Fruit fly (Drosophila melanogaster) whole organism, adult: ENCODE data around the gene Teh3.
A peak's percentile ranks its signal among the peaks of the same experiment; 100 is the strongest.

Experiments used
- CG11617 ChIP-seq: fragments of 200-800 bp; sonication (Bioruptor generic); optimal IDR thresholded peaks from 2 replicates; lab custom pipeline; 2017; ENCODE audit warnings: mild to moderate bottlenecking, missing biosample characterization, missing genetic modification reagents, missing genetic modification characterization
- CG12768 ChIP-seq: fragments of 200-800 bp; sonication (Bioruptor generic); optimal IDR thresholded peaks from 2 replicates; lab custom pipeline; 2017; ENCODE audit warnings: missing biosample characterization, missing genetic modification characterization, mild to moderate bottlenecking, moderate library complexity, missing genetic modification reagents
- CG14711 ChIP-seq: fragments of 200-800 bp; sonication (Bioruptor generic); optimal IDR thresholded peaks from 2 replicates; lab custom pipeline; 2018; ENCODE audit warnings: missing biosample characterization, mild to moderate bottlenecking, missing genetic modification characterization, moderate library complexity
- CG1620 ChIP-seq: fragments of 200-800 bp; sonication (Bioruptor generic); optimal IDR thresholded peaks from 2 replicates; lab custom pipeline; 2016; ENCODE audit warnings: missing biosample characterization, missing genetic modification characterization
- CG33017 ChIP-seq: fragments of 200-800 bp; sonication (Bioruptor generic); optimal IDR thresholded peaks from 2 replicates; lab custom pipeline; 2018; ENCODE audit warnings: missing biosample characterization, mild to moderate bottlenecking, missing genetic modification characterization, moderate library complexity
- CG5204 ChIP-seq: fragments of 200-800 bp; sonication (Bioruptor generic); optimal IDR thresholded peaks from 2 replicates; lab custom pipeline; 2016; ENCODE audit warnings: missing biosample characterization, missing genetic modification characterization
- CG7045 ChIP-seq: fragments of 200-800 bp; sonication (Bioruptor generic); optimal IDR thresholded peaks from 2 replicates; lab custom pipeline; 2017; ENCODE audit warnings: missing biosample characterization, mild to moderate bottlenecking, missing genetic modification characterization
- CG7101 ChIP-seq: fragments of 200-800 bp; sonication (Bioruptor generic); optimal IDR thresholded peaks from 2 replicates; lab custom pipeline; 2018; ENCODE audit warnings: missing biosample characterization, mild to moderate bottlenecking, missing genetic modification characterization, moderate library complexity
- Clk ChIP-seq: fragments of 200-800 bp; sonication (Bioruptor generic); optimal IDR thresholded peaks from 2 replicates; lab custom pipeline; 2017; ENCODE audit warnings: missing biosample characterization, missing genetic modification characterization
- Crg-1 ChIP-seq: fragments of 200-800 bp; sonication (Bioruptor generic); optimal IDR thresholded peaks from 2 replicates; lab custom pipeline; 2016; ENCODE audit warnings: missing biosample characterization, missing genetic modification characterization
- Hr96 ChIP-seq: fragments of 200-800 bp; sonication (Bioruptor generic); optimal IDR thresholded peaks from 2 replicates; lab custom pipeline; 2016; ENCODE audit warnings: missing biosample characterization, missing genetic modification characterization
- Mnt ChIP-seq: fragments of 200-800 bp; sonication (Bioruptor generic); optimal IDR thresholded peaks from 2 replicates; lab custom pipeline; 2016; ENCODE audit warnings: missing biosample characterization, mild to moderate bottlenecking, missing genetic modification characterization
- bab1 ChIP-seq: fragments of 200-800 bp; sonication (Bioruptor generic); optimal IDR thresholded peaks from 3 replicates; lab custom pipeline; 2019; ENCODE audit warnings: missing biosample characterization, mild to moderate bottlenecking, missing genetic modification characterization, moderate library complexity
- cic ChIP-seq: fragments of 200-800 bp; sonication (Bioruptor generic); optimal IDR thresholded peaks from 2 replicates; lab custom pipeline; 2017; ENCODE audit warnings: missing biosample characterization, mild to moderate bottlenecking, missing genetic modification characterization, moderate library complexity
- cnc ChIP-seq, 2 experiments: fragments of >200 bp; optimal IDR thresholded peaks; 2 replicates each; lab custom pipeline; 2017
- kay ChIP-seq: fragments of 200-800 bp; sonication (Bioruptor generic); peaks from one replicate; lab custom pipeline; 2016; ENCODE audit warnings: missing biosample characterization, missing genetic modification characterization, borderline replicate concordance
- ovo ChIP-seq: fragments of 200-800 bp; sonication (Bioruptor generic); optimal IDR thresholded peaks from 2 replicates; lab custom pipeline; 2016; ENCODE audit warnings: missing biosample characterization, missing genetic modification characterization
- pad ChIP-seq: fragments of 200-800 bp; sonication (Bioruptor generic); optimal IDR thresholded peaks from 3 replicates; lab custom pipeline; 2017; ENCODE audit warnings: missing biosample characterization, missing genetic modification characterization, mild to moderate bottlenecking, moderate library complexity, missing genetic modification reagents
- tj ChIP-seq: fragments of 200-800 bp; sonication (Bioruptor generic); optimal IDR thresholded peaks from 3 replicates; lab custom pipeline; 2017; ENCODE audit warnings: missing biosample characterization, mild to moderate bottlenecking, missing genetic modification characterization, moderate library complexity
- toe ChIP-seq: fragments of 200-800 bp; sonication (Bioruptor generic); optimal IDR thresholded peaks from 2 replicates; lab custom pipeline; 2016; ENCODE audit warnings: missing biosample characterization, missing genetic modification characterization

Gene Teh3

DNA sequence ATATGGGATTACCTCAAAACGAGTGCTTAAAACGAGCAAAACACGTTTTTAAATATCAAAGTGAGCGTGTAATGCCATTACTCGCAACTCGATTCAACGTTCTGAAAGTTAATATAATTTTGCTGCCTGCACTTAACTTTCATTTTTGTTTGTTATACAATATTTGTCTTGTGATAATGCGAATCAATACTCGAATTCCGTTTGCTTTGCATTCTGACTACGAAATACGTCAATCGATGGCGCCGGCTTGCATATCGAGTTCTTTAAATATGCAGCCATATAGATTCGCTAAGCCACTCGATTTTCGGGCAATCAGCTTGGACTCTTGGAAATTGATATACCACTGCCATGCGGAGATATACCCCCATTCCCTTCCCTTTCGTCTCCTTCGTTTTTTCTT is 36.2 kb upstream of the Teh3 start:
- TF ChIP-seq pad (no peak), CG1620 (GFP tag; lab: Kevin White, UChicago) (no peak), CG12768 (no peak), ovo (GFP tag; lab: Kevin White, UChicago) (no peak), bab1 (GFP tag; lab: Kevin White, UChicago) (no peak), tj (GFP tag; lab: Kevin White, UChicago) (peak; percentile 71), CG7101 (no peak), CG14711 (no peak), toe (GFP tag; lab: Kevin White, UChicago) (no peak)

DNA sequence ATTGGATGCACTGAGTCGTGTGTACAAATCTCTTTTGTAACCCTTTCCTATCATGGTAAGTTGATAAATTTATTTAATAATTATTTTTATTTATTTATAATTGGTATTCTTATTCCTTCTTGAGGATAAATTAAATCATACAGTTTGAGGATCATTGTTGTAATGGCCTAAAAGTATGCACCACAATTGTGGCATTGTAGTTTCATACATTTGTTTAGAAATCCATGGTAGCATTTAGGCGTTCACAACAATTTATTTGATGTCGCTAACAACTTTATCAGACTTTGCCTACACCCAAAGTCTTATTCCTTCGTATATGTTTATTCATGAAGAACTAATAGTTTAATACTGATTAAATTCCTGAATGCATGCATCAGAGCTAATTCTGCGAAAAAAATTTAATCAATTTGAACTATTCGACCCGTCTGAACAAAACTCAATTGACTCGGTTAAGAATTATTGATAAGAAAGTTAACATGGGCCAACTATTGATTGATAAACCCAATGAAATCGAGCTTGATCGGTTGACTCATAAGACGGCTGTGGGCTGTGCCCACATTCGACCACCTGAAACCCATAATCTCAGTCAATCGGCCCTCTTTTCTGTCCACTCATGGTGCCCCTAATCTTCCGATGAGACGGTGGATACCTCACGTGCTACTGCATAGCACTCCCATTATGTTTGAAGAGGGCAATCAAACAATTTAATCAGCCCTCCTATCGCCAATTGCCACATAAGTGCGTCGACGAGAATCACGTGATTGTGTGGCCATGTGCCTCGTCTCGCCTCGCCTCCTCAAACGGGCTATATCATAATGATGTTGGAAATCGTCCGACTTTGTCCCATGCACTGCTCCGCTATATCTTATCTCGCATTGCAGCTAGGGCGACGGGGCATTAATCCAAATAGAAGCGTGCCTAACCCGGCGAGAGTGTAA is 35.1 kb upstream of the Teh3 start:
- TF ChIP-seq CG12768 (peak; percentile 23), cic (GFP tag; lab: Kevin White, UChicago) (peak; percentile 59), cnc (optimal IDR thresholded peaks at IDR 0.05; lab: Kevin White, UChicago) (peak in 1 of 2 experiments; percentile 47), CG14711 (no peak), CG33017 (tag; lab: Kevin White, UChicago) (peak; percentile 8), bab1 (GFP tag; lab: Kevin White, UChicago) (no peak), Hr96 (GFP tag; lab: Kevin White, UChicago) (no peak), Clk (GFP tag; lab: Kevin White, UChicago) (no peak), kay (GFP tag; lab: Kevin White, UChicago) (peak; percentile 73), CG11617 (GFP tag; lab: Kevin White, UChicago) (no peak)

DNA sequence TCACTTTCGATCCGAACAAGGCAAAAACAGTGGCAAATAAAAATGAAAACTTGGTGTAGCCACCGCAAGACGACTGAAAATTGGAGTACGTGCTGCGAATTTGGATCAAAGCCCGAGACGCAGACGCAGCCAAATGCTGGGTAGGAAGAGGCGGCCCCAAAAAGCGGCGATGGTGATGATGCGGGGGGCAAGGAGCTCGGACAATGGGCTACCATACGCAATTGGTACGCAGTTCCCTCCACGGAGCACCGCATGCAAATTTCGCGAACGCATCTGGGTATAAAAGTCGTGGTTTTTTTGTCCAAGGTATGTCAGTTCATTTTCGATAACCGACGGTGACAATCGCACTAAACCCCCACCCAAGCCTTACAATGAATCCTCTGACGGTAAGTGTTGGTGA is 30.6 kb upstream of the Teh3 start, which contains the start of gene Cpr64Ad:
TSS of gene Cpr64Ad (plus strand) at position 301 of the 400 bp plus-strand sequence.
- TF ChIP-seq CG14711 (no peak), CG7045 (GFP tag; lab: Kevin White, UChicago) (no peak), toe (GFP tag; lab: Kevin White, UChicago) (no peak), Mnt (GFP tag; lab: Kevin White, UChicago) (no peak), Clk (GFP tag; lab: Kevin White, UChicago) (no peak), CG1620 (GFP tag; lab: Kevin White, UChicago) (no peak), kay (GFP tag; lab: Kevin White, UChicago) (no peak), Hr96 (GFP tag; lab: Kevin White, UChicago) (no peak), cic (GFP tag; lab: Kevin White, UChicago) (no peak), CG7101 (no peak)

DNA sequence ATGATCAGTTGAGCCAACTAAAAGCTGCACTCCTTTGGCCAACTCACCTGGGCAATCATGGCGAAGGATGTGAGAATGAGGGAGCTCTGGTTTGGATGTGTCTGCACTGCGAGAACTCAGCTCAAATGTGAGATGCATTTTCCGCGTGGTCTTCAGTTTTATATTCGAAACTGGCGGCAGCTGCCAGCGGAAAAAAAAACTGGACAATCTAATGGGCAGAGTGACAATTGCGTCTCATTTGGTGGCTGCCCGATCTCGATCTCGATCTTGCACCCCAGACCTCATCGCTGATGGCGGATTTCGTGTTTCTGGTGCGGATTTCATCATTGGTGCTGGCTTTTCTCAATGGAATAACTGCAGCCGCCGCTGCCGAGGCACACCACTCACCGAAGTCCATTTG is 28.4 kb upstream of the Teh3 start, which contains the start of gene Cpr64Ac:
TSS of gene Cpr64Ac (minus strand) at position 101 of the 400 bp plus-strand sequence.
- TF ChIP-seq cnc (optimal IDR thresholded peaks at IDR 0.05; lab: Kevin White, UChicago) (no peak), CG12768 (no peak), CG33017 (tag; lab: Kevin White, UChicago) (no peak), Clk (GFP tag; lab: Kevin White, UChicago) (no peak), CG1620 (GFP tag; lab: Kevin White, UChicago) (no peak), CG7101 (no peak)

DNA sequence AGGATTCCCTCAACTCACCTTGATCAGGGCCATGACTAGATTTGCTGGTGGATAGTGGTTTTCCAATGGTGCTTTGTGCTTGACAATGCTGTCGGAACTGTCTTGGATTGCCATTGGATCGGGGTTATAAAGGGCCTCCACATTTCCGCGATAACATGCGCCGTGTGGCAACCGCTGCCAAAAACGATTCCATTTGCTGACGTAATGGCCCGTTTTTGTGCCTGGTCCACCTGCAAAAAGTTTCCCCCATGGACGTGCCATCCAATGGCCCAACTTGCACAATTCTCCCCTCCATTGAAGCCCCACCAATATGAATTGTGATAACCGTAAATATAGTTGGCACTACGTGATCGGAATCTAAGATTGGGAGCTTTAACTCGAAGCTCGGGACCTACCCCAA is 27.0 kb upstream of the Teh3 start, which contains the start of gene Cpr64Ab:
TSS of gene Cpr64Ab (minus strand) at position 101 of the 400 bp plus-strand sequence.
- TF ChIP-seq Clk (GFP tag; lab: Kevin White, UChicago) (no peak), CG14711 (no peak), CG12768 (no peak), CG7045 (GFP tag; lab: Kevin White, UChicago) (no peak), ovo (GFP tag; lab: Kevin White, UChicago) (no peak), Hr96 (GFP tag; lab: Kevin White, UChicago) (no peak), pad (no peak), Crg-1 (GFP tag; lab: Kevin White, UChicago) (no peak), toe (GFP tag; lab: Kevin White, UChicago) (no peak)

DNA sequence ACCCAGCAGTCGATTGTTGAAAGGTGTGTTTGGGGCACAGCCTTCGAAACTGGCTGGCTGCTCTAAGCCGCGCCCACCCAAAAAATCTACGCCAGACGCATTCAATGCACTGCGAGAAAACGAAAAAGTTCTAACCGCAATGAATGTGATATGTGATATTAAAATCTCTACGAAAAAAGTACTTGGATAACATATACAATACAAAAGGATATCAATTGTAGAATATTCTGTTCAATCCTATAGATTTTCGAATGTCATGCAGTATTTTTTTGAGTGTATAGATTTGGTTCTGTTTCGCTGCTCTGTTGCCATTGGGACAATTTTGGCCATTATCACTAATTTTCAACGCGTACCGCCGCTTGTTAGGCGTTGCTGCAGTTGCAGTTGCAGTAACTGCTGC is 25.3 kb upstream of the Teh3 start:
- TF ChIP-seq Crg-1 (GFP tag; lab: Kevin White, UChicago) (no peak), cnc (optimal IDR thresholded peaks at IDR 0.05; lab: Kevin White, UChicago) (no peak), tj (GFP tag; lab: Kevin White, UChicago) (no peak), CG12768 (no peak), CG33017 (tag; lab: Kevin White, UChicago) (no peak), CG5204 (no peak), CG7045 (GFP tag; lab: Kevin White, UChicago) (no peak), Hr96 (GFP tag; lab: Kevin White, UChicago) (no peak), Mnt (GFP tag; lab: Kevin White, UChicago) (no peak), Clk (GFP tag; lab: Kevin White, UChicago) (no peak), bab1 (GFP tag; lab: Kevin White, UChicago) (no peak), CG7101 (no peak), cic (GFP tag; lab: Kevin White, UChicago) (no peak), toe (GFP tag; lab: Kevin White, UChicago) (no peak), CG1620 (GFP tag; lab: Kevin White, UChicago) (no peak), CG11617 (GFP tag; lab: Kevin White, UChicago) (no peak), ovo (GFP tag; lab: Kevin White, UChicago) (no peak)
